Fruit fly (Drosophila melanogaster) whole organism, embryonic: Measurements from ENCODE around the gene Fnta.
A peak's percentile ranks its signal among the peaks of the same experiment; 100 is the strongest.

Source experiments
- ATbp ChIP-seq: fragments of 200-800 bp; sonication (Bioruptor generic); optimal IDR thresholded peaks from 2 replicates; lab custom pipeline; 2017; ENCODE audit warnings: missing biosample characterization, mild to moderate bottlenecking, missing genetic modification characterization, missing genetic modification reagents
- Antp ChIP-seq: fragments of 200-800 bp; sonication (Bioruptor generic); optimal IDR thresholded peaks from 3 replicates; lab custom pipeline; 2016; ENCODE audit warnings: missing biosample characterization, missing genetic modification characterization
- Bgb ChIP-seq: fragments of 200-800 bp; sonication (Bioruptor generic); IDR thresholded peaks from 2 replicates; pipeline ENCODE4 v1.3.6; 2022; ENCODE audit warnings: missing biosample characterization, missing genetic modification characterization; ENCODE audit not compliant: partially characterized antibody
- CG10321 ChIP-seq: fragments of 200-800 bp; sonication (Bioruptor generic); IDR thresholded peaks from 2 replicates; pipeline ENCODE4 v1.3.6; 2022; ENCODE audit warnings: missing biosample characterization, missing genetic modification characterization
- CG11398 ChIP-seq: fragments of 200-800 bp; sonication (Bioruptor generic); optimal IDR thresholded peaks from 2 replicates; lab custom pipeline; 2016; ENCODE audit warnings: missing biosample characterization, missing genetic modification characterization
- CG12299 ChIP-seq: fragments of 200-800 bp; sonication (Bioruptor generic); optimal IDR thresholded peaks from 2 replicates; lab custom pipeline; 2018; ENCODE audit warnings: missing biosample characterization, mild to moderate bottlenecking, missing genetic modification characterization
- CG13424 ChIP-seq: fragments of 200-800 bp; sonication (Bioruptor generic); optimal IDR thresholded peaks from 2 replicates; lab custom pipeline; 2019; ENCODE audit warnings: missing biosample characterization, mild to moderate bottlenecking, missing genetic modification characterization, moderate library complexity
- CG13775 ChIP-seq: fragments of 200-800 bp; sonication (Bioruptor generic); optimal IDR thresholded peaks from 3 replicates; lab custom pipeline; 2017; ENCODE audit warnings: missing biosample characterization, mild to moderate bottlenecking, missing genetic modification characterization
- CG14860 ChIP-seq: fragments of 200-800 bp; sonication (Bioruptor generic); IDR thresholded peaks from 3 replicates; pipeline ENCODE4 v1.3.6; 2022; ENCODE audit warnings: missing biosample characterization, missing genetic modification characterization; ENCODE audit not compliant: partially characterized antibody
- CG14965 ChIP-seq: fragments of 200-800 bp; sonication (Bioruptor generic); optimal IDR thresholded peaks from 2 replicates; lab custom pipeline; 2016; ENCODE audit warnings: missing biosample characterization, missing genetic modification characterization, borderline replicate concordance
- CG15269 ChIP-seq: fragments of 200-800 bp; sonication (Bioruptor generic); optimal IDR thresholded peaks from 2 replicates; lab custom pipeline; 2018; ENCODE audit warnings: missing biosample characterization, mild to moderate bottlenecking, missing genetic modification characterization, moderate library complexity
- CG15514 ChIP-seq: fragments of 200-800 bp; sonication (Bioruptor generic); optimal IDR thresholded peaks from 3 replicates; lab custom pipeline; 2017; ENCODE audit warnings: missing biosample characterization, missing genetic modification characterization, mild to moderate bottlenecking, moderate library complexity, missing genetic modification reagents
- CG15601 ChIP-seq: fragments of 200-800 bp; sonication (Bioruptor generic); optimal IDR thresholded peaks from 3 replicates; lab custom pipeline; 2019; ENCODE audit warnings: missing biosample characterization, mild to moderate bottlenecking, missing genetic modification characterization, moderate library complexity
- CG1832 ChIP-seq: fragments of 200-800 bp; sonication (Bioruptor generic); optimal IDR thresholded peaks from 2 replicates; lab custom pipeline; 2017; ENCODE audit warnings: missing biosample characterization, mild to moderate bottlenecking, missing genetic modification characterization, inconsistent platforms
- CG18619 ChIP-seq: fragments of 200-800 bp; sonication (Bioruptor generic); optimal IDR thresholded peaks from 3 replicates; lab custom pipeline; 2017; ENCODE audit warnings: missing biosample characterization, mild to moderate bottlenecking, missing genetic modification characterization
- CG33213 ChIP-seq: fragments of 200-800 bp; sonication (Bioruptor generic); optimal IDR thresholded peaks from 3 replicates; lab custom pipeline; 2016; ENCODE audit warnings: missing biosample characterization, missing genetic modification characterization
- CG34422 ChIP-seq: fragments of 200-800 bp; sonication (Bioruptor generic); IDR thresholded peaks from 3 replicates; pipeline ENCODE4 v1.3.6; 2022; ENCODE audit warnings: missing biosample characterization, missing genetic modification characterization
- CG8290 ChIP-seq, 3 experiments: fragments of 200-800 bp; sonication (Bioruptor generic); optimal IDR thresholded peaks; 2 replicates each; lab custom pipeline; 2016 to 2019; ENCODE audit warnings: missing biosample characterization in 3 of 3, missing genetic modification characterization in 3 of 3, mild to moderate bottlenecking in 2 of 3, moderate library complexity in 1 of 3
- Dbx ChIP-seq: fragments of 200-800 bp; sonication (Bioruptor generic); IDR thresholded peaks from 3 replicates; pipeline ENCODE4 v1.3.6; 2022; ENCODE audit warnings: missing biosample characterization, missing genetic modification characterization
- Dek ChIP-seq: fragments of 200-800 bp; sonication (Bioruptor generic); optimal IDR thresholded peaks from 3 replicates; lab custom pipeline; 2019; ENCODE audit warnings: missing biosample characterization, mild to moderate bottlenecking, missing genetic modification characterization, moderate library complexity
- ERR ChIP-seq: fragments of 200-800 bp; sonication (Bioruptor generic); optimal IDR thresholded peaks from 2 replicates; lab custom pipeline; 2016; ENCODE audit warnings: missing biosample characterization, missing genetic modification characterization
- HLHmδ ChIP-seq: fragments of 200-800 bp; sonication (Bioruptor generic); optimal IDR thresholded peaks from 2 replicates; lab custom pipeline; 2018; ENCODE audit warnings: missing biosample characterization, mild to moderate bottlenecking, missing genetic modification characterization, moderate library complexity
- Lhr ChIP-seq: fragments of 200-800 bp; sonication (Bioruptor generic); optimal IDR thresholded peaks from 3 replicates; lab custom pipeline; 2017; ENCODE audit warnings: mild to moderate bottlenecking, missing biosample characterization, missing genetic modification reagents, missing genetic modification characterization
- MTF-1 ChIP-seq: fragments of 200-800 bp; sonication (Bioruptor generic); optimal IDR thresholded peaks from 2 replicates; lab custom pipeline; 2018; ENCODE audit warnings: missing biosample characterization, mild to moderate bottlenecking, missing genetic modification characterization, borderline replicate concordance
- NK7.1 ChIP-seq: fragments of 200-800 bp; sonication (Bioruptor generic); optimal IDR thresholded peaks from 3 replicates; lab custom pipeline; 2016; ENCODE audit warnings: missing biosample characterization, missing genetic modification characterization
- Trl ChIP-seq, 3 experiments: fragments of >200 bp in 2 of 3; fragments of 200-800 bp in 1 of 3; sonication (Bioruptor generic) in 1 of 3; optimal IDR thresholded peaks; 2 replicates in 1 of 3; 3 replicates in 2 of 3; lab custom pipeline; 2016 to 2017; ENCODE audit warnings: missing biosample characterization in 1 of 3, missing genetic modification characterization in 1 of 3
- al ChIP-seq: fragments of 200-800 bp; sonication (Bioruptor generic); IDR thresholded peaks from 2 replicates; pipeline ENCODE4 v1.3.6; 2022; ENCODE audit warnings: missing biosample characterization, missing genetic modification characterization
- amos ChIP-seq: fragments of 200-800 bp; sonication (Bioruptor generic); IDR thresholded peaks from 2 replicates; pipeline ENCODE4 v1.3.6; 2022; ENCODE audit warnings: missing biosample characterization, missing genetic modification characterization; ENCODE audit not compliant: partially characterized antibody
- bsh ChIP-seq, 2 experiments: fragments of 200-800 bp; sonication (Bioruptor generic); optimal IDR thresholded peaks; 2 replicates each; lab custom pipeline; 2017 to 2018; ENCODE audit warnings: mild to moderate bottlenecking in 2 of 2, missing biosample characterization in 2 of 2, missing genetic modification characterization in 2 of 2, moderate library complexity in 1 of 2
- ems ChIP-seq: fragments of 200-800 bp; sonication (Bioruptor generic); optimal IDR thresholded peaks from 3 replicates; lab custom pipeline; 2016; ENCODE audit warnings: missing biosample characterization, missing genetic modification characterization
- ewg ChIP-seq: fragments of 200-800 bp; sonication (Bioruptor generic); optimal IDR thresholded peaks from 3 replicates; lab custom pipeline; 2017; ENCODE audit warnings: mild to moderate bottlenecking, missing biosample characterization, missing genetic modification reagents, missing genetic modification characterization
- gcm ChIP-seq: fragments of 200-800 bp; sonication (Bioruptor generic); optimal IDR thresholded peaks from 2 replicates; lab custom pipeline; 2019; ENCODE audit warnings: missing biosample characterization, mild to moderate bottlenecking, missing genetic modification characterization, moderate library complexity
- gem ChIP-seq: fragments of 200-800 bp; sonication (Bioruptor generic); optimal IDR thresholded peaks from 2 replicates; lab custom pipeline; 2019; ENCODE audit warnings: missing biosample characterization, mild to moderate bottlenecking, missing genetic modification characterization, moderate library complexity
- gsb-n ChIP-seq: fragments of 200-800 bp; sonication (Bioruptor generic); optimal IDR thresholded peaks from 3 replicates; lab custom pipeline; 2018; ENCODE audit warnings: missing biosample characterization, mild to moderate bottlenecking, missing genetic modification characterization
- insv ChIP-seq, 2 experiments: fragments of 200-800 bp; sonication (Bioruptor generic); optimal IDR thresholded peaks; 3 replicates each; lab custom pipeline; 2016 to 2018; ENCODE audit warnings: missing biosample characterization in 2 of 2, missing genetic modification characterization in 2 of 2
- lola ChIP-seq, 3 experiments: fragments of >200 bp in 2 of 3; fragments of 200-800 bp in 1 of 3; sonication (Bioruptor generic) in 1 of 3; optimal IDR thresholded peaks; 2 replicates each; lab custom pipeline; 2017 to 2019; ENCODE audit warnings: missing biosample characterization in 3 of 3, missing genetic modification characterization in 3 of 3, mild to moderate bottlenecking in 1 of 3, moderate library complexity in 1 of 3
- nom ChIP-seq: fragments of 200-800 bp; sonication (Bioruptor generic); optimal IDR thresholded peaks from 2 replicates; lab custom pipeline; 2017; ENCODE audit warnings: missing biosample characterization, missing genetic modification characterization, mild to moderate bottlenecking, moderate library complexity, missing genetic modification reagents
- pita ChIP-seq: fragments of 200-800 bp; sonication (Bioruptor generic); optimal IDR thresholded peaks from 2 replicates; lab custom pipeline; 2017; ENCODE audit warnings: missing biosample characterization, mild to moderate bottlenecking, missing genetic modification characterization
- pzg ChIP-seq: fragments of 200-800 bp; sonication (Bioruptor generic); optimal IDR thresholded peaks from 3 replicates; lab custom pipeline; 2018; ENCODE audit warnings: missing biosample characterization, mild to moderate bottlenecking, missing genetic modification characterization, moderate library complexity
- run ChIP-seq: fragments of 200-800 bp; sonication (Bioruptor generic); optimal IDR thresholded peaks from 3 replicates; lab custom pipeline; 2018; ENCODE audit warnings: missing biosample characterization, mild to moderate bottlenecking, missing genetic modification characterization
- scrt ChIP-seq: fragments of 200-800 bp; sonication (Bioruptor generic); optimal IDR thresholded peaks from 2 replicates; lab custom pipeline; 2018; ENCODE audit warnings: missing biosample characterization, mild to moderate bottlenecking, missing genetic modification characterization, moderate library complexity
- sob ChIP-seq: fragments of 200-800 bp; sonication (Bioruptor generic); IDR thresholded peaks from 2 replicates; pipeline ENCODE4 v1.3.6; 2022; ENCODE audit warnings: missing biosample characterization, missing genetic modification characterization
- tin ChIP-seq: fragments of 200-800 bp; sonication (Bioruptor generic); optimal IDR thresholded peaks from 3 replicates; lab custom pipeline; 2016; ENCODE audit warnings: missing biosample characterization, missing genetic modification characterization
- tll ChIP-seq, 2 experiments: fragments of 200-800 bp in 1 of 2; fragments of >200 bp in 1 of 2; sonication (Bioruptor generic) in 1 of 2; optimal IDR thresholded peaks; 2 replicates each; lab custom pipeline; 2017 to 2019; ENCODE audit warnings: missing biosample characterization in 2 of 2, missing genetic modification characterization in 2 of 2, mild to moderate bottlenecking in 1 of 2, moderate library complexity in 1 of 2
- twi ChIP-seq: fragments of 200-800 bp; optimal IDR thresholded peaks from 2 replicates; lab custom pipeline; 2019; ENCODE audit warnings: missing biosample characterization, mild to moderate bottlenecking, missing genetic modification characterization, moderate library complexity
- yki ChIP-seq: fragments of >200 bp; optimal IDR thresholded peaks from 3 replicates; lab custom pipeline; 2018

Gene Fnta

dm6 chr2L:4810044-4810609 lies 20.4 kb downstream of the Fnta start (continued):
- peak; percentile 92 for TF ChIP-seq CG33213 (GFP tag; lab: Kevin White, UChicago)
- peak; percentile 49 for TF ChIP-seq pzg (GFP tag; lab: Kevin White, UChicago)
- no peak for TF ChIP-seq yki
- TF ChIP-seq HLHmδ = peak; percentile 28
- TF ChIP-seq tll (GFP tag; optimal IDR thresholded peaks at IDR 0.05; lab: Kevin White, UChicago) = no peak
- TF ChIP-seq amos (GFP tag; lab: Robert Waterston, UW) = peak; percentile 50; the same call in 1 of the 2 replicates
- TF ChIP-seq CG34422 (GFP tag; lab: Robert Waterston, UW) = peak; percentile 98
- TF ChIP-seq ERR (GFP tag; lab: Kevin White, UChicago) = peak; percentile 16
- TF ChIP-seq insv (GFP tag; optimal IDR thresholded peaks at IDR 0.05; lab: Kevin White, UChicago) = peak in 1 of 2 experiments; percentile 47
- TF ChIP-seq gcm = peak; percentile 69
- TF ChIP-seq scrt (GFP tag; lab: Kevin White, UChicago) = peak; percentile 99
- peak; percentile 30 for TF ChIP-seq ewg
- peak; percentile 61; the same call in 1 of the 3 replicates for TF ChIP-seq Dbx
- peak; percentile 24 for TF ChIP-seq gsb-n (tag; lab: Kevin White, UChicago)
- no peak for TF ChIP-seq ATbp
- TF ChIP-seq MTF-1 (GFP tag; lab: Kevin White, UChicago) = peak; percentile 54
- TF ChIP-seq Lhr = peak; percentile 100
- peak; percentile 2 for TF ChIP-seq nom (GFP tag; lab: Kevin White, UChicago)
- TF ChIP-seq CG12299 (tag; lab: Kevin White, UChicago) = peak; percentile 59
- TF ChIP-seq sob (GFP tag; lab: Robert Waterston, UW) = peak; percentile 68
- peak; percentile 61 for TF ChIP-seq pita (GFP tag; lab: Kevin White, UChicago)
- TF ChIP-seq Trl (optimal IDR thresholded peaks at IDR 0.05; lab: Kevin White, UChicago) = no peak
- TF ChIP-seq Trl (GFP tag; optimal IDR thresholded peaks at IDR 0.05; lab: Kevin White, UChicago) = no peak
- TF ChIP-seq CG15601 (tag; lab: Kevin White, UChicago) = peak; percentile 67
- TF ChIP-seq CG15514 (GFP tag; lab: Kevin White, UChicago) = peak; percentile 48
- TF ChIP-seq CG18619 = peak; percentile 25
- TF ChIP-seq gem (tag; lab: Kevin White, UChicago) = peak; percentile 69
- TF ChIP-seq tin = no peak
- TF ChIP-seq lola (GFP tag; optimal IDR thresholded peaks at IDR 0.05; lab: Kevin White, UChicago) = no peak
- TF ChIP-seq NK7.1 = no peak
- no peak for TF ChIP-seq CG13775 (GFP tag; lab: Kevin White, UChicago)
- no peak for TF ChIP-seq CG11398 (GFP tag; lab: Kevin White, UChicago)
- TF ChIP-seq twi = peak; percentile 24
- TF ChIP-seq bsh (GFP tag; optimal IDR thresholded peaks at IDR 0.05; lab: Kevin White, UChicago) = peak in 1 of 2 experiments; percentile 55
- TF ChIP-seq CG1832 (GFP tag; lab: Kevin White, UChicago) = peak; percentile 97
- TF ChIP-seq CG8290 (GFP tag; optimal IDR thresholded peaks at IDR 0.05; lab: Kevin White, UChicago) = peak; percentile 54
- peak; percentile 14 to 76 for TF ChIP-seq CG8290 (tag; optimal IDR thresholded peaks at IDR 0.05; lab: Kevin White, UChicago)
- peak; percentile 39; the same call in 1 of the 3 replicates for TF ChIP-seq CG14860
- TF ChIP-seq Bgb (GFP tag; lab: Robert Waterston, UW) = peak; percentile 72; the same call in 1 of the 2 replicates
- peak; percentile 100 for TF ChIP-seq CG10321 (GFP tag; lab: Robert Waterston, UW)
- TF ChIP-seq Antp (GFP tag; lab: Kevin White, UChicago) = no peak
- peak; percentile 58 for TF ChIP-seq CG15269 (tag; lab: Kevin White, UChicago)
- TF ChIP-seq Dek (tag; lab: Kevin White, UChicago) = peak; percentile 60
- 0 out of 2 replicates have a peak, but pooled peaks have one; percentile 10 for TF ChIP-seq al (GFP tag; lab: Robert Waterston, UW)
- TF ChIP-seq CG13424 (tag; lab: Kevin White, UChicago) = peak; percentile 63
- TF ChIP-seq run (tag; lab: Kevin White, UChicago) = peak; percentile 32
- peak; percentile 23 for TF ChIP-seq ems
- TF ChIP-seq CG14965 (GFP tag; lab: Kevin White, UChicago) = no peak
